Worm (Caenorhabditis elegans) whole organism, L3 larva: ENCODE measurements around the gene cct-6.

Source experiments
- R02D3.7 ChIP-seq: fragments of 150-350 bp; optimal IDR thresholded peaks from 2 replicates; lab custom pipeline; 2014; ENCODE audit warnings: missing biosample characterization, missing genetic modification characterization
- aly-2 ChIP-seq: fragments of 150-350 bp; optimal IDR thresholded peaks from 2 replicates; lab custom pipeline; 2014; ENCODE audit warnings: missing biosample characterization, missing genetic modification characterization
- ama-1 ChIP-seq: fragments of 150-350 bp; optimal IDR thresholded peaks from 2 replicates; lab custom pipeline; 2018
- ceh-9 ChIP-seq: sonication (generic microtip); optimal IDR thresholded peaks from 2 replicates; lab custom pipeline; 2018; ENCODE audit warnings: missing biosample characterization, missing genetic modification characterization
- egl-5 ChIP-seq: fragments of 150-350 bp; optimal IDR thresholded peaks from 2 replicates; lab custom pipeline; 2017; ENCODE audit warnings: missing biosample characterization, missing genetic modification reagents, missing genetic modification characterization, inconsistent platforms
- elt-1 ChIP-seq: fragments of 150-350 bp; optimal IDR thresholded peaks from 2 replicates; lab custom pipeline; 2014; ENCODE audit warnings: missing biosample characterization, missing genetic modification characterization
- elt-2 ChIP-seq: sonication (generic microtip); optimal IDR thresholded peaks from 2 replicates; lab custom pipeline; 2016; ENCODE audit warnings: missing genetic modification reagents, mild to moderate bottlenecking, missing genetic modification characterization, missing compliant biosample characterization
- elt-3 ChIP-seq, 3 experiments: fragments of 150-350 bp in 1 of 3; sonication (generic microtip) in 2 of 3; optimal IDR thresholded peaks; 2 replicates in 2 of 3; 4 replicates in 1 of 3; lab custom pipeline; 2014 to 2017; ENCODE audit warnings: missing biosample characterization in 3 of 3, missing genetic modification characterization in 3 of 3
- eor-1 ChIP-seq, 2 experiments: fragments of 150-350 bp; optimal IDR thresholded peaks; 2 replicates each; lab custom pipeline; 2014 to 2018; ENCODE audit warnings: missing biosample characterization in 2 of 2, missing genetic modification characterization in 2 of 2
- fkh-10 ChIP-seq: sonication (generic microtip); optimal IDR thresholded peaks from 2 replicates; lab custom pipeline; 2017; ENCODE audit warnings: missing biosample characterization, missing genetic modification reagents, missing genetic modification characterization
- fos-1 ChIP-seq: fragments of 150-350 bp; optimal IDR thresholded peaks from 2 replicates; lab custom pipeline; 2014; ENCODE audit warnings: missing biosample characterization, missing genetic modification characterization
- hmg-11 ChIP-seq: sonication (generic microtip); optimal IDR thresholded peaks from 2 replicates; lab custom pipeline; 2016; ENCODE audit warnings: missing genetic modification characterization, missing compliant biosample characterization
- lin-15B ChIP-seq: fragments of 150-350 bp; optimal IDR thresholded peaks from 2 replicates; lab custom pipeline; 2014; ENCODE audit warnings: missing biosample characterization, missing genetic modification characterization
- lin-39 ChIP-seq: fragments of 150-350 bp; optimal IDR thresholded peaks from 2 replicates; lab custom pipeline; 2018; ENCODE audit warnings: missing biosample characterization, missing genetic modification reagents, missing genetic modification characterization
- mdl-1 ChIP-seq: fragments of 150-350 bp; optimal IDR thresholded peaks from 2 replicates; lab custom pipeline; 2014; ENCODE audit warnings: missing biosample characterization, missing genetic modification characterization
- mml-1 ChIP-seq: fragments of 150-350 bp; sonication (generic microtip); optimal IDR thresholded peaks from 3 replicates; lab custom pipeline; 2014; ENCODE audit warnings: missing biosample characterization, missing genetic modification characterization
- nfya-1 ChIP-seq: sonication (generic microtip); optimal IDR thresholded peaks from 2 replicates; lab custom pipeline; 2017; ENCODE audit warnings: missing genetic modification characterization, mild to moderate bottlenecking, missing compliant biosample characterization, antibody characterized with exemption, moderate library complexity; ENCODE audit not compliant: insufficient read depth
- nhr-11 ChIP-seq: fragments of 150-350 bp; optimal IDR thresholded peaks from 2 replicates; lab custom pipeline; 2014; ENCODE audit warnings: missing biosample characterization, missing genetic modification characterization
- nhr-25 ChIP-seq: sonication (generic microtip); optimal IDR thresholded peaks from 2 replicates; lab custom pipeline; 2017; ENCODE audit warnings: missing biosample characterization, missing genetic modification characterization
- nhr-28 ChIP-seq: fragments of 150-350 bp; optimal IDR thresholded peaks from 2 replicates; lab custom pipeline; 2014; ENCODE audit warnings: missing biosample characterization, missing genetic modification characterization
- nhr-43 ChIP-seq: sonication (generic microtip); optimal IDR thresholded peaks from 2 replicates; lab custom pipeline; 2016; ENCODE audit warnings: mild to moderate bottlenecking, missing genetic modification characterization, missing compliant biosample characterization; ENCODE audit not compliant: poor library complexity, severe bottlenecking
- nhr-76 ChIP-seq: fragments of 150-350 bp; sonication (generic microtip); optimal IDR thresholded peaks from 5 replicates; lab custom pipeline; 2014; ENCODE audit warnings: missing biosample characterization, missing genetic modification characterization
- pha-4 ChIP-seq: fragments of 150-350 bp; optimal IDR thresholded peaks from 2 replicates; lab custom pipeline; 2014; ENCODE audit warnings: missing biosample characterization, missing genetic modification reagents, missing genetic modification characterization
- pqm-1 ChIP-seq: fragments of 150-350 bp; optimal IDR thresholded peaks from 2 replicates; lab custom pipeline; 2017; ENCODE audit warnings: missing biosample characterization, missing genetic modification characterization, inconsistent platforms
- sea-2 ChIP-seq: fragments of 150-350 bp; sonication (generic microtip); optimal IDR thresholded peaks from 4 replicates; lab custom pipeline; 2014; ENCODE audit warnings: missing biosample characterization, missing genetic modification reagents, missing genetic modification characterization
- skn-1 ChIP-seq: fragments of 150-350 bp; optimal IDR thresholded peaks from 2 replicates; lab custom pipeline; 2014; ENCODE audit warnings: missing biosample characterization, missing genetic modification characterization
- snpc-4 ChIP-seq: fragments of 150-350 bp; optimal IDR thresholded peaks from 2 replicates; lab custom pipeline; 2014; ENCODE audit warnings: missing biosample characterization, missing genetic modification characterization
- tbx-2 ChIP-seq: sonication (generic microtip); optimal IDR thresholded peaks from 2 replicates; lab custom pipeline; 2016; ENCODE audit warnings: mild to moderate bottlenecking, missing genetic modification characterization, missing compliant biosample characterization
- unc-39 ChIP-seq: sonication (generic microtip); optimal IDR thresholded peaks from 4 replicates; lab custom pipeline; 2017; ENCODE audit warnings: missing biosample characterization, missing genetic modification characterization
- unc-62 ChIP-seq: fragments of 150-350 bp; sonication (generic microtip); optimal IDR thresholded peaks from 4 replicates; lab custom pipeline; 2014; ENCODE audit warnings: missing biosample characterization, missing genetic modification reagents, missing genetic modification characterization
- zag-1 ChIP-seq: fragments of 150-350 bp; optimal IDR thresholded peaks from 2 replicates; lab custom pipeline; 2014; ENCODE audit warnings: missing biosample characterization, missing genetic modification characterization
- ztf-11 ChIP-seq: fragments of 150-350 bp; optimal IDR thresholded peaks from 2 replicates; lab custom pipeline; 2014; ENCODE audit warnings: missing biosample characterization, missing genetic modification characterization
- ztf-4 ChIP-seq: fragments of 150-350 bp; optimal IDR thresholded peaks from 2 replicates; lab custom pipeline; 2014; ENCODE audit warnings: missing biosample characterization, missing genetic modification characterization

The cct-6 gene

DNA sequence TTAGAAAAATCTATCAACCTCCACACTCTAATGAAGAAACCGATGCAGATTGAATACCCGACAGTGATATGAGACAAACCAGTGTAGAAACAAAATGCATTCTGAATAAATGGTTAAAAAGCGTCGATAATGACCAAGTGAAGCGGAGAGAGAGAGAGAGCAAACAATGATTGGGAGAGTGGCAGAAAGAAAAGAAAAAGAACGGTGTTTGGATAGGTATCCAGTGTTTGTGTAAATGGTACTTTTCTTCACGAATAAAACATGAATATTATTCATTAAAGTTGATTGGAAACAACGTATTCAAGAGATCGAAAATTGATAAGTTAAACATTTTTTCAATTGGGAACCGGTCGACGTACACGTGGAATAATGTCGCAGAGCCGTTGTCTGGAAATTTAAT, 13.9 kb upstream of the cct-6 start, which contains the start of gene F01F1.15:
TSS of gene F01F1.15 (minus strand) at position 101 of the 400 bp plus-strand sequence.
- no peak for TF ChIP-seq ztf-4 (tag; lab: Kevin White, UChicago)
- TF ChIP-seq nhr-43 (tag; lab: Kevin White, UChicago), result no peak
- TF ChIP-seq pha-4 (tag; lab: Kevin White, UChicago), result peak; percentile 13
- TF ChIP-seq sea-2 (GFP tag; lab: Kevin White, UChicago), result no peak

DNA sequence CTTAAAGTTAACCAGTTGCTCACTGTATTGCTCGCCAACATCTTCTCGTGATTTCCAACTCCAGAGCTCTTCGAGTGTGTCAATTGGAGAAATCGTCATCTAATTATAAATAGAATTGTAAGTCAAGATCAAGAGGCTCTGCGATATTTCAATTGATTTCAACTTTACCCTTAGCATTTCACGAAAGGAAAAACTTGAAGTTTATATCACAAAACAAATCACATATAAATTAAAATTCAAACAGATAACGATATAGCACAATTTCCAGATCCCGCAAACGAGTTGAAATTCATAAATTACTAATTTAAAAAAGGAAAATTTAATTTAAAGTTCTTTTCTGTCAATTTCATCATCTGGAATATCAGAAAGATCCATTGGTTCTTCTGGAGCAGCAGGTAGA, 12.9 kb upstream of the cct-6 start, which contains the start of gene eng-1:
TSS of gene eng-1 (minus strand) at position 101 of the 400 bp plus-strand sequence.
- TF ChIP-seq egl-5, result no peak
- no peak for TF ChIP-seq ceh-9
- no peak for TF ChIP-seq R02D3.7 (tag; lab: Kevin White, UChicago)

- no peak for TF ChIP-seq nhr-11 (tag; lab: Kevin White, UChicago)
- TF ChIP-seq unc-39 (tag; lab: Kevin White, UChicago), result no peak
- TF ChIP-seq pha-4 (tag; lab: Kevin White, UChicago), result peak; percentile 5
- TF ChIP-seq aly-2, result no peak
Observed at ce11 chrIII:5864270-5864669, 8.8 kb upstream of the cct-6 start, which contains the start of gene rabn-5. rabn-5 (plus strand) TSS chrIII:5864553.

- TF ChIP-seq tbx-2 (no peak), pqm-1 (tag; lab: Kevin White, UChicago) (peak; percentile 61), elt-2 (tag; lab: Kevin White, UChicago) (peak; percentile 97)
Observed at ce11 chrIII:5863774-5864173, 8.3 kb upstream of the cct-6 start, which contains the start of gene dnpp-1. dnpp-1 (minus strand) TSS chrIII:5863803.

DNA sequence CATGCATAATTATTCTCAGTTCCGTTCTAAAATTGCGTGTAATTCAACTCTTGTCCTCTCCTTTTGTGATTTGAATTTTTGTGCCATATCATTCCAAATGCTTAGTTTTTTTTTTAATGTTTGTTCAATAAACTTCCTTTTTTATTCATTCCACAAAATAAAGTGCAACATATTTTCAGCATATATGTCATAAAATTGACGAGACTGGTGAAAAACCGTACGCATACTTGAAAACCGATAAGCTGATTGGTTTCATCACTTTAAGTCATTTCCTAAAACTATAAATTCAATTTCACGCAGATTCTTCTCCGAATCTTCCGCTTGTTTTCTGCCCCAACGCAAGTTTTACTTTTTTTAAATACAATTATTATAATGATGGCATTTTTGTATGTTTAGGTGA, 3.5 kb upstream of the cct-6 start, which contains the start of gene dpf-4:
TSS of gene dpf-4 (plus strand) at position 301 of the 400 bp plus-strand sequence.
- peak; percentile 10 for TF ChIP-seq ztf-4 (tag; lab: Kevin White, UChicago)
- TF ChIP-seq elt-2 (tag; lab: Kevin White, UChicago), result no peak
- no peak for TF ChIP-seq zag-1
- TF ChIP-seq, all 47 proteins: peak for 1

- no peak for TF ChIP-seq nhr-76 (tag; lab: Kevin White, UChicago)
- peak; percentile 26 for TF ChIP-seq tbx-2
- no peak for TF ChIP-seq pqm-1 (tag; lab: Kevin White, UChicago)
- TF ChIP-seq R02D3.7 (tag; lab: Kevin White, UChicago), result no peak
- no peak for TF ChIP-seq nhr-25 (tag; lab: Kevin White, UChicago)
- TF ChIP-seq lin-15B (tag; lab: Kevin White, UChicago), result peak; percentile 0
- peak; percentile 30 for TF ChIP-seq nhr-43 (tag; lab: Kevin White, UChicago)
- no peak for TF ChIP-seq fkh-10 (GFP tag; lab: Kevin White, UChicago)
- TF ChIP-seq ztf-11 (tag; lab: Kevin White, UChicago), result no peak
- TF ChIP-seq eor-1 (tag; optimal IDR thresholded peaks at IDR 0.05; lab: Kevin White, UChicago), result no peak
- TF ChIP-seq ama-1, result peak; percentile 79
- TF ChIP-seq elt-3 (tag; optimal IDR thresholded peaks at IDR 0.05; lab: Kevin White, UChicago), result no peak
- TF ChIP-seq pha-4 (tag; lab: Kevin White, UChicago), result peak; percentile 45
- TF ChIP-seq nfya-1, result peak; percentile 35
- TF ChIP-seq elt-2 (tag; lab: Kevin White, UChicago), result peak; percentile 38
Observed at ce11 chrIII:5853240-5853639, 2.2 kb downstream of the cct-6 start, which contains the start of gene ddx-23. ddx-23 (minus strand) TSS chrIII:5853269.

ce11 chrIII:5846412-5846811, 9.1 kb downstream of the cct-6 start:
- TF ChIP-seq nhr-28 (tag; lab: Kevin White, UChicago) (no peak), fkh-10 (GFP tag; lab: Kevin White, UChicago) (peak; percentile 74), nfya-1 (peak; percentile 46), lin-39 (tag; lab: Kevin White, UChicago) (no peak)

- TF ChIP-seq nhr-11 (tag; lab: Kevin White, UChicago) (peak; percentile 56), zag-1 (peak; percentile 61), mml-1 (tag; lab: Kevin White, UChicago) (no peak), sea-2 (GFP tag; lab: Kevin White, UChicago) (no peak), fkh-10 (GFP tag; lab: Kevin White, UChicago) (peak; percentile 88), unc-62 (peak; percentile 35), hmg-11 (tag; lab: Kevin White, UChicago) (peak; percentile 76), elt-1 (tag; lab: Kevin White, UChicago) (peak; percentile 15), nfya-1 (peak; percentile 85), snpc-4 (tag; lab: Kevin White, UChicago) (peak; percentile 2), skn-1 (tag; lab: Kevin White, UChicago) (peak; percentile 12), fos-1 (tag; lab: Kevin White, UChicago) (no peak), lin-39 (tag; lab: Kevin White, UChicago) (peak; percentile 74), lin-15B (tag; lab: Kevin White, UChicago) (peak; percentile 4), mdl-1 (peak; percentile 85), tbx-2 (no peak)
Observed at ce11 chrIII:5845483-5845882, 10.0 kb downstream of the cct-6 start.
